Worm (Caenorhabditis elegans) whole organism, L1 larva: ENCODE results near the gene F10E9.3.

Experiments
- C34B4.2 ChIP-seq: sonication (generic microtip); optimal IDR thresholded peaks from 2 replicates; lab custom pipeline; 2017; ENCODE audit warnings: mild to moderate bottlenecking, missing genetic modification characterization, missing compliant biosample characterization
- ama-1 ChIP-seq: fragments of 150-350 bp; optimal IDR thresholded peaks from 2 replicates; lab custom pipeline; 2014
- fkh-10 ChIP-seq: sonication (generic microtip); optimal IDR thresholded peaks from 2 replicates; lab custom pipeline; 2017; ENCODE audit warnings: missing biosample characterization, missing genetic modification reagents, missing genetic modification characterization
- fos-1 ChIP-seq: fragments of 150-350 bp; optimal IDR thresholded peaks from 2 replicates; lab custom pipeline; 2014; ENCODE audit warnings: missing biosample characterization, missing genetic modification characterization
- lin-13 ChIP-seq: fragments of 150-350 bp; optimal IDR thresholded peaks from 2 replicates; lab custom pipeline; 2014; ENCODE audit warnings: missing biosample characterization, missing genetic modification reagents, missing genetic modification characterization
- nhr-76 ChIP-seq: sonication (generic microtip); optimal IDR thresholded peaks from 2 replicates; lab custom pipeline; 2017; ENCODE audit warnings: missing biosample characterization, missing genetic modification characterization
- nhr-77 ChIP-seq: fragments of 150-350 bp; optimal IDR thresholded peaks from 2 replicates; lab custom pipeline; 2014; ENCODE audit warnings: missing biosample characterization, missing genetic modification characterization
- nhr-85 ChIP-seq: sonication (generic microtip); peaks from one replicate; lab custom pipeline; 2016; ENCODE audit warnings: missing genetic modification characterization, inconsistent platforms, missing compliant biosample characterization

DNA sequence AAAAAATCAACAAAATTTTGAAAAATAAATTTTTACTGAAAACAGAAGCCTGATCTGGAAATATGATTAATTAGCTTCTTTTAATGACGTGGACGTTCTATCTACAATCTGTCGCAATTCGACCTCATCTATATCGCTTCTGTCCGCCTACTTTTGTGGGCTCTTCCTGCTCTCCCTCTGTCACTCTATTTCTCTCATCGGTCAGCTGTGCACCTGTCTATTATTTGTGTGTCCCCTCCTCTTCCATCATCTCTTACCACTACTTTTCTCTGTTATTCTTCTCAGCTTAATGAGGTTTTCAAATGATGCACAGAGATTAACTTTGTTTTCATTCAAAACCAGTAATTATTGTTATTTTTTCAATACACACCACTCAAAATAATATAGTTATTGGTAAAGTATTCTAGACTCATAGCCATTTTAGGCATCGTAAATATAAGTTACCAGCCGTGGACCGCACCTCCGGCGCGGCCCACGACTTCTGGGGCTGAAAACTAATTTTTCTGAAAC, 11.7 kb upstream of the F10E9.3 start:
- TF ChIP-seq nhr-76 (tag; lab: Kevin White, UChicago), result no peak
- no peak for TF ChIP-seq nhr-77
- no peak for TF ChIP-seq fkh-10 (GFP tag; lab: Kevin White, UChicago)
- TF ChIP-seq lin-13, result no peak
- no peak for TF ChIP-seq C34B4.2
- no peak for TF ChIP-seq ama-1
- TF ChIP-seq nhr-85 (tag; lab: Kevin White, UChicago), result no peak
- no peak for TF ChIP-seq fos-1
